Fruit fly (Drosophila melanogaster): ENCODE results near the gene Mat89Ba.
A peak's percentile ranks its signal among the peaks of the same experiment; 100 is the strongest.

Mat89Ba gene

DNA sequence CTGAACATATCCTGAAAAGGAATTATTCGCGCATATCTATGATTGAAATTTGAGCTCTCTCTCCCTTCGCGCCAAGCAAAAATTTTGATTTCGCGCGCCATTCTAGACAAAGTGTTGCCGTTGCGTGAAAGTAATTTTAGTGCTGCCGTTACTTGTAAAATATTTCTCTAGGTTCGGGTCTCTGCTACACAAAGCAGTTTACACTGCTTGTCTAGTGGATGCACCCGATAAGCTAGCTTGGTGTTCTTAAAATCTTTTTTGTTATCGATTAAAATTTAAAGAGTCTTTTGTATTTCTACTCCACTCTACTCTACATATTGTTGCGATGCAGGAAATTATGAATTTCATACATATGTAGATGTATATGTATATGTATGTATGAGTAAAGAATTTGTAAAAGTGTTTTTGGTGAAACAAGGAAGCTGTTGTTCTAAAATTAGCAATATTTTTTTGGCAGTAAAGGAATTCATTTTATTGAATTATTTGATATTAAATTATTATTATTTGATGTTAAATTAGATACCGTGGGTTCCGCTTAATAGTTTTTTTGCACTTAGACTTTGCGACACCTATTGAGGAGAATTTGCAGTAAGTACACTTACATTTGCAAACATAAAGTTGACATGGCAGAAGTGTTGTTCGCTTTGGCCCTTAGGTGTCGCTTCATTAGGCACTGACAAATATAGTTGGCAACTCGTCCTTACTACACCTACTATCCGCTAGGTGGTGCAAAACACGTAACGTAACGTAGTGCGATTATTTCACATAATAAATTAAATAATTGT, 11.6 kb downstream of the Mat89Ba start (continued):
- TF ChIP-seq vnd (GFP tag; IDR thresholded peaks at IDR 0.05; ENCODE audit: partially characterized antibody) (no peak), sqz (GFP tag; optimal IDR thresholded peaks at IDR 0.05) (peak; percentile 74), CG31441 (GFP tag; IDR thresholded peaks at IDR 0.05) (no peak; the same call in none of the 2 replicates), CG8765 (GFP tag; IDR thresholded peaks at IDR 0.05) (peak; percentile 44; the same call in 1 of the 2 replicates), E2f2 (GFP tag; IDR thresholded peaks at IDR 0.05) (peak; percentile 99), al (GFP tag; IDR thresholded peaks at IDR 0.05) (peak; percentile 16; the same call in 1 of the 2 replicates), Drgx (GFP tag; IDR thresholded peaks at IDR 0.05) (no peak; the same call in 1 of the 2 replicates), CG17385 (GFP tag; optimal IDR thresholded peaks at IDR 0.05) (peak; percentile 66), gt (GFP tag; IDR thresholded peaks at IDR 0.05) (no peak), CG17612 (GFP tag; IDR thresholded peaks at IDR 0.05) (no peak), CrebB (tag; optimal IDR thresholded peaks at IDR 0.05) (peak; percentile 23), salm (tag; optimal IDR thresholded peaks at IDR 0.05) (peak; percentile 14), CG14860 (GFP tag; IDR thresholded peaks at IDR 0.05; ENCODE audit: partially characterized antibody) (peak; percentile 52; the same call in 2 of the 3 replicates), CG7372 (GFP tag; IDR thresholded peaks at IDR 0.05) (peak; percentile 61; the same call in 1 of the 2 replicates), CG1602 (GFP tag; optimal IDR thresholded peaks at IDR 0.05) (peak; percentile 67), nerfin-2 (GFP tag; IDR thresholded peaks at IDR 0.05; ENCODE audit: partially characterized antibody) (no peak), CG3995 (GFP tag; optimal IDR thresholded peaks at IDR 0.05) (no peak), CG15514 (GFP tag; optimal IDR thresholded peaks at IDR 0.05) (peak; percentile 72), Ssrp (tag; optimal IDR thresholded peaks at IDR 0.05) (peak; percentile 33), chif (GFP tag; optimal IDR thresholded peaks at IDR 0.05) (peak; percentile 51 to 68), cas (GFP tag; IDR thresholded peaks at IDR 0.05) (no peak), NfI (GFP tag; optimal IDR thresholded peaks at IDR 0.05) (peak; percentile 78), tin (GFP tag; optimal IDR thresholded peaks at IDR 0.05) (peak; percentile 82), Hr78 (GFP tag; optimal IDR thresholded peaks at IDR 0.05) (no peak), cato (GFP tag; optimal IDR thresholded peaks at IDR 0.05; ENCODE audit: borderline replicate concordance) (no peak), sr (GFP tag; IDR thresholded peaks at IDR 0.05) (peak; percentile 41; the same call in 2 of the 3 replicates), Chrac-16 (GFP tag; optimal IDR thresholded peaks at IDR 0.05) (peak; percentile 73), NC2β (GFP tag; optimal IDR thresholded peaks at IDR 0.05) (peak; percentile 73), pnt (GFP tag; optimal IDR thresholded peaks at IDR 0.05) (peak; percentile 42), CG16815 (GFP tag; optimal IDR thresholded peaks at IDR 0.05) (peak; percentile 69), CG1647 (GFP tag; optimal IDR thresholded peaks at IDR 0.05) (peak; percentile 37), sc (optimal IDR thresholded peaks at IDR 0.05) (no peak), sc (GFP tag; optimal IDR thresholded peaks at IDR 0.05) (peak; percentile 47), HmgZ (tag; optimal IDR thresholded peaks at IDR 0.05) (peak; percentile 80), ara (GFP tag; IDR thresholded peaks at IDR 0.05) (peak; percentile 61; the same call in 1 of the 2 replicates), Dll (GFP tag; IDR thresholded peaks at IDR 0.05; ENCODE audit: partially characterized antibody) (no peak; the same call in 3 of the 4 replicates), zfh2 (GFP tag; optimal IDR thresholded peaks at IDR 0.05) (peak; percentile 18), Fer2 (tag; optimal IDR thresholded peaks at IDR 0.05) (peak; percentile 25), fd64A (GFP tag; optimal IDR thresholded peaks at IDR 0.05) (no peak), phol (tag; optimal IDR thresholded peaks at IDR 0.05) (peak; percentile 45), CG30020 (tag; optimal IDR thresholded peaks at IDR 0.05) (no peak), CG32532 (GFP tag; IDR thresholded peaks at IDR 0.05) (peak; percentile 81), Hey (tag; optimal IDR thresholded peaks at IDR 0.05) (no peak), sens (GFP tag) (peak; percentile 69), Dek (tag; optimal IDR thresholded peaks at IDR 0.05) (peak; percentile 34), sna (GFP tag; IDR thresholded peaks at IDR 0.05; ENCODE audit: partially characterized antibody) (no peak), Adf1 (GFP tag; IDR thresholded peaks at IDR 0.05) (no peak), usp (GFP tag; optimal IDR thresholded peaks at IDR 0.05) (no peak)
